Worm (Caenorhabditis elegans): ENCODE results near the gene unc-1.
A peak's percentile ranks its signal among the peaks of the same experiment; 100 is the strongest.

Gene unc-1

ce11 chrX:1086406-1086897 is 24.2 kb upstream of the unc-1 start:
- TF ChIP-seq sem-4 (tag; optimal IDR thresholded peaks at IDR 0.05) (peak; percentile 13), nhr-237 (tag; optimal IDR thresholded peaks at IDR 0.05) (no peak), unc-55 (GFP tag; optimal IDR thresholded peaks at IDR 0.05) (peak; percentile 9), ztf-11 (tag; optimal IDR thresholded peaks at IDR 0.05) (no peak), nhr-25 (tag; optimal IDR thresholded peaks at IDR 0.05) (peak; percentile 57), sma-9 (GFP tag; optimal IDR thresholded peaks at IDR 0.05) (peak; percentile 6), sma-9 (tag; optimal IDR thresholded peaks at IDR 0.05) (no peak)

ce11 chrX:1085000-1085399 is 22.7 kb upstream of the unc-1 start:
- no peak for TF ChIP-seq ZK546.5 (tag; optimal IDR thresholded peaks at IDR 0.05)
- no peak for TF ChIP-seq sem-4 (tag; optimal IDR thresholded peaks at IDR 0.05)
- no peak for TF ChIP-seq lin-39 (tag; optimal IDR thresholded peaks at IDR 0.05)
- TF ChIP-seq mdl-1 (tag; optimal IDR thresholded peaks at IDR 0.05) = no peak
- TF ChIP-seq nhr-237 (tag; optimal IDR thresholded peaks at IDR 0.05) = no peak
- no peak for TF ChIP-seq ztf-1 (GFP tag; conservative IDR thresholded peaks at IDR 0.05)
- no peak for TF ChIP-seq nhr-6 (tag; optimal IDR thresholded peaks at IDR 0.05)
- no peak for TF ChIP-seq fos-1 (tag; optimal IDR thresholded peaks at IDR 0.05)
- no peak for TF ChIP-seq lsy-2 (tag; optimal IDR thresholded peaks at IDR 0.05)
- TF ChIP-seq dmd-4 (tag; optimal IDR thresholded peaks at IDR 0.05) = no peak
- no peak for TF ChIP-seq peb-1 (tag; optimal IDR thresholded peaks at IDR 0.05)
- TF ChIP-seq ceh-82 (tag; optimal IDR thresholded peaks at IDR 0.05) = no peak
- no peak for TF ChIP-seq nhr-11 (tag; optimal IDR thresholded peaks at IDR 0.05)
- TF ChIP-seq elt-3 (tag; optimal IDR thresholded peaks at IDR 0.05) = no peak
- TF ChIP-seq nhr-23 (tag; optimal IDR thresholded peaks at IDR 0.05) = no peak
- TF ChIP-seq lin-11 (tag; optimal IDR thresholded peaks at IDR 0.05) = no peak
- TF ChIP-seq lin-13 (GFP tag; optimal IDR thresholded peaks at IDR 0.05) = no peak
- no peak for TF ChIP-seq skn-1 (tag; optimal IDR thresholded peaks at IDR 0.05)

ce11 chrX:1081927-1082326 is 19.7 kb upstream of the unc-1 start:
- TF ChIP-seq zag-1 (tag; optimal IDR thresholded peaks at IDR 0.05) (no peak), mdl-1 (tag; optimal IDR thresholded peaks at IDR 0.05) (no peak), lin-13 (GFP tag; optimal IDR thresholded peaks at IDR 0.05) (no peak), mbf-1 (tag; optimal IDR thresholded peaks at IDR 0.05) (no peak), nhr-129 (tag; optimal IDR thresholded peaks at IDR 0.05) (no peak), nhr-21 (tag; optimal IDR thresholded peaks at IDR 0.05) (no peak), lin-11 (tag; optimal IDR thresholded peaks at IDR 0.05) (no peak), skn-1 (tag; optimal IDR thresholded peaks at IDR 0.05) (no peak), dmd-4 (tag; optimal IDR thresholded peaks at IDR 0.05) (no peak), nhr-237 (tag; optimal IDR thresholded peaks at IDR 0.05) (no peak), nhr-25 (tag; optimal IDR thresholded peaks at IDR 0.05) (no peak), sma-3 (GFP tag; optimal IDR thresholded peaks at IDR 0.05) (no peak), lsy-2 (tag; optimal IDR thresholded peaks at IDR 0.05) (no peak), ztf-4 (tag; optimal IDR thresholded peaks at IDR 0.05) (no peak), gmeb-1 (tag; optimal IDR thresholded peaks at IDR 0.05) (no peak), nhr-6 (tag; optimal IDR thresholded peaks at IDR 0.05) (no peak), F13H6.1 (tag; optimal IDR thresholded peaks at IDR 0.05) (peak; percentile 71), C34F6.9 (tag; optimal IDR thresholded peaks at IDR 0.05) (peak; percentile 6), ztf-11 (tag; optimal IDR thresholded peaks at IDR 0.05) (no peak), sma-9 (GFP tag; optimal IDR thresholded peaks at IDR 0.05) (peak; percentile 48), sma-9 (tag; optimal IDR thresholded peaks at IDR 0.05) (no peak), unc-55 (GFP tag; optimal IDR thresholded peaks at IDR 0.05) (no peak), elt-3 (tag; optimal IDR thresholded peaks at IDR 0.05) (no peak), peb-1 (tag; optimal IDR thresholded peaks at IDR 0.05) (no peak), unc-39 (tag; optimal IDR thresholded peaks at IDR 0.05) (no peak), crh-2 (tag; optimal IDR thresholded peaks at IDR 0.05) (no peak)

ce11 chrX:1080549-1080948 is 18.3 kb upstream of the unc-1 start, which contains the start of gene pfn-3:
Gene pfn-3, minus strand, starts transcription at chrX:1080649.
- TF ChIP-seq sma-9 (GFP tag; optimal IDR thresholded peaks at IDR 0.05) = peak; percentile 50
- no peak for TF ChIP-seq sma-9 (tag; optimal IDR thresholded peaks at IDR 0.05)
- no peak for TF ChIP-seq mbf-1 (tag; optimal IDR thresholded peaks at IDR 0.05)
- TF ChIP-seq egl-27 (tag; optimal IDR thresholded peaks at IDR 0.05) = no peak
- peak; percentile 48 for TF ChIP-seq nhr-129 (tag; optimal IDR thresholded peaks at IDR 0.05)
- peak; percentile 9 for TF ChIP-seq C34F6.9 (tag; optimal IDR thresholded peaks at IDR 0.05)
- TF ChIP-seq ama-1 (optimal IDR thresholded peaks at IDR 0.05) = no peak
